Fruit fly (Drosophila melanogaster) whole organism, pupa: Measurements from ENCODE around the gene ss.

ENCODE experiments used
- CG10348 ChIP-seq: fragments of 200-800 bp; sonication (Bioruptor generic); IDR thresholded peaks from 2 replicates; pipeline ENCODE4 v1.3.6; 2022; ENCODE audit warnings: missing biosample characterization, missing genetic modification characterization
- CG12605 ChIP-seq: fragments of 200-800 bp; sonication (Bioruptor generic); IDR thresholded peaks from 2 replicates; pipeline ENCODE4 v1.3.6; 2022; ENCODE audit warnings: missing biosample characterization, missing genetic modification characterization
- CG13204 ChIP-seq: fragments of 200-800 bp; sonication (Bioruptor generic); optimal IDR thresholded peaks from 2 replicates; lab custom pipeline; 2018; ENCODE audit warnings: missing biosample characterization, mild to moderate bottlenecking, missing genetic modification characterization, moderate library complexity
- CG15710 ChIP-seq: fragments of 200-800 bp; sonication (Bioruptor generic); optimal IDR thresholded peaks from 2 replicates; lab custom pipeline; 2018; ENCODE audit warnings: missing biosample characterization, mild to moderate bottlenecking, missing genetic modification characterization, moderate library complexity
- CG17806 ChIP-seq: fragments of 200-800 bp; sonication (Bioruptor generic); optimal IDR thresholded peaks from 2 replicates; lab custom pipeline; 2018; ENCODE audit warnings: missing biosample characterization, mild to moderate bottlenecking, missing genetic modification characterization, moderate library complexity
- CG4496 ChIP-seq: fragments of 200-800 bp; sonication (Bioruptor generic); IDR thresholded peaks from 3 replicates; pipeline ENCODE4 v1.3.6; 2022; ENCODE audit warnings: missing biosample characterization, missing genetic modification characterization
- CG8159 ChIP-seq: fragments of 200-800 bp; sonication (Bioruptor generic); optimal IDR thresholded peaks from 3 replicates; lab custom pipeline; 2018; ENCODE audit warnings: missing biosample characterization, mild to moderate bottlenecking, missing genetic modification characterization, moderate library complexity
- CG9948 ChIP-seq: fragments of 200-800 bp; sonication (Bioruptor generic); optimal IDR thresholded peaks from 2 replicates; lab custom pipeline; 2018; ENCODE audit warnings: missing biosample characterization, mild to moderate bottlenecking, missing genetic modification characterization, moderate library complexity
- D1 ChIP-seq: fragments of 200-800 bp; sonication (Bioruptor generic); optimal IDR thresholded peaks from 2 replicates; lab custom pipeline; 2018; ENCODE audit warnings: missing biosample characterization, mild to moderate bottlenecking, missing genetic modification characterization, moderate library complexity
- EcR ChIP-seq: fragments of 200-800 bp; sonication (Bioruptor generic); optimal IDR thresholded peaks from 3 replicates; lab custom pipeline; 2019; ENCODE audit warnings: missing biosample characterization, missing genetic modification characterization, mild to moderate bottlenecking, moderate library complexity, missing genetic modification reagents
- Pif1A ChIP-seq: fragments of 200-800 bp; sonication (Bioruptor generic); optimal IDR thresholded peaks from 3 replicates; lab custom pipeline; 2016; ENCODE audit warnings: missing biosample characterization, missing genetic modification characterization
- Pif1B ChIP-seq: fragments of 200-800 bp; sonication (Bioruptor generic); optimal IDR thresholded peaks from 3 replicates; lab custom pipeline; 2016; ENCODE audit warnings: missing biosample characterization, missing genetic modification characterization
- fd96Ca ChIP-seq: fragments of 200-800 bp; sonication (Bioruptor generic); IDR thresholded peaks from 3 replicates; pipeline ENCODE4 v1.3.6; 2022; ENCODE audit warnings: missing biosample characterization, missing genetic modification characterization
- rn ChIP-seq: fragments of 200-800 bp; sonication (Bioruptor generic); IDR thresholded peaks from 2 replicates; pipeline ENCODE4 v1.3.6; 2022; ENCODE audit warnings: missing biosample characterization, missing genetic modification characterization

dm6 chr3R:16325192-16325591, 78.3 kb downstream of the ss start, which contains the start of gene CG17929:
- TF ChIP-seq CG13204 (GFP tag; lab: Kevin White, UChicago) (no peak), CG9948 (tag; lab: Kevin White, UChicago) (no peak), Pif1B (no peak), EcR (GFP tag; lab: Kevin White, UChicago) (no peak), CG15710 (tag; lab: Kevin White, UChicago) (no peak), CG17806 (tag; lab: Kevin White, UChicago) (no peak), CG4496 (no peak), CG12605 (no peak), Pif1A (GFP tag; lab: Kevin White, UChicago) (no peak), fd96Ca (GFP tag; lab: Robert Waterston, UW) (no peak), CG8159 (no peak), D1 (no peak), rn (GFP tag; lab: Robert Waterston, UW) (no peak), CG10348 (GFP tag; lab: Robert Waterston, UW) (no peak)
